Fruit fly (Drosophila melanogaster) whole organism, embryonic: ENCODE results near the gene CG34030.

ENCODE experiments used
- Adf1 ChIP-seq: fragments of 200-800 bp; sonication (Bioruptor generic); IDR thresholded peaks from 2 replicates; pipeline ENCODE4 v1.3.6; 2022; ENCODE audit warnings: missing biosample characterization, missing genetic modification characterization
- B-H1 ChIP-seq: fragments of 200-800 bp; sonication (Bioruptor generic); IDR thresholded peaks from 3 replicates; pipeline ENCODE4 v1.3.6; 2022; ENCODE audit warnings: missing biosample characterization, missing genetic modification characterization
- BtbVII ChIP-seq: fragments of 200-800 bp; sonication (Bioruptor generic); optimal IDR thresholded peaks from 3 replicates; lab custom pipeline; 2017; ENCODE audit warnings: missing biosample characterization, mild to moderate bottlenecking, missing genetic modification characterization
- Bteb2 ChIP-seq: fragments of 200-800 bp; sonication (Bioruptor generic); optimal IDR thresholded peaks from 2 replicates; lab custom pipeline; 2016; ENCODE audit warnings: missing biosample characterization, missing genetic modification characterization
- CG10267 ChIP-seq: fragments of 200-800 bp; sonication (Bioruptor generic); optimal IDR thresholded peaks from 2 replicates; lab custom pipeline; 2018; ENCODE audit warnings: missing biosample characterization, mild to moderate bottlenecking, missing genetic modification characterization, moderate library complexity
- CG10366 ChIP-seq: fragments of 200-800 bp; sonication (Bioruptor generic); IDR thresholded peaks from 2 replicates; pipeline ENCODE4 v1.3.6; 2022; ENCODE audit warnings: missing biosample characterization, missing genetic modification characterization
- CG10431 ChIP-seq: fragments of 200-800 bp; sonication (Bioruptor generic); optimal IDR thresholded peaks from 3 replicates; lab custom pipeline; 2018; ENCODE audit warnings: missing biosample characterization, mild to moderate bottlenecking, missing genetic modification characterization
- CG10565 ChIP-seq: fragments of 200-800 bp; sonication (Bioruptor generic); optimal IDR thresholded peaks from 3 replicates; lab custom pipeline; 2016; ENCODE audit warnings: missing biosample characterization, mild to moderate bottlenecking, missing genetic modification characterization
- CG13624 ChIP-seq: fragments of 200-800 bp; sonication (Bioruptor generic); optimal IDR thresholded peaks from 2 replicates; lab custom pipeline; 2016; ENCODE audit warnings: missing biosample characterization, missing genetic modification characterization
- CG14014 ChIP-seq: fragments of 200-800 bp; sonication (Bioruptor generic); IDR thresholded peaks from 2 replicates; pipeline ENCODE4 v1.3.6; 2022; ENCODE audit warnings: missing biosample characterization, missing genetic modification characterization
- CG15601 ChIP-seq: fragments of 200-800 bp; sonication (Bioruptor generic); optimal IDR thresholded peaks from 3 replicates; lab custom pipeline; 2019; ENCODE audit warnings: missing biosample characterization, mild to moderate bottlenecking, missing genetic modification characterization, moderate library complexity
- CG2199 ChIP-seq: fragments of 200-800 bp; sonication (Bioruptor generic); IDR thresholded peaks from 3 replicates; pipeline ENCODE4 v1.3.6; 2022; ENCODE audit warnings: missing biosample characterization, missing genetic modification characterization
- CG31224 ChIP-seq: fragments of 200-800 bp; sonication (Bioruptor generic); IDR thresholded peaks from 2 replicates; pipeline ENCODE4 v1.3.6; 2022; ENCODE audit warnings: missing biosample characterization, missing genetic modification characterization
- CG3838 ChIP-seq: fragments of 200-800 bp; sonication (Bioruptor generic); optimal IDR thresholded peaks from 3 replicates; lab custom pipeline; 2016; ENCODE audit warnings: missing biosample characterization, missing genetic modification characterization
- CG4404 ChIP-seq: fragments of 200-800 bp; sonication (Bioruptor generic); IDR thresholded peaks from 2 replicates; pipeline ENCODE4 v1.3.6; 2022; ENCODE audit warnings: missing biosample characterization, missing genetic modification characterization
- CG4730 ChIP-seq: fragments of 200-800 bp; sonication (Bioruptor generic); IDR thresholded peaks from 2 replicates; pipeline ENCODE4 v1.3.6; 2022; ENCODE audit warnings: missing biosample characterization, missing genetic modification characterization
- CG6683 ChIP-seq: fragments of 200-800 bp; sonication (Bioruptor generic); optimal IDR thresholded peaks from 2 replicates; lab custom pipeline; 2017; ENCODE audit warnings: missing biosample characterization, mild to moderate bottlenecking, missing genetic modification characterization, missing genetic modification reagents
- CG7357 ChIP-seq: fragments of 200-800 bp; sonication (Bioruptor generic); IDR thresholded peaks from 3 replicates; pipeline ENCODE4 v1.3.6; 2022; ENCODE audit warnings: missing biosample characterization, missing genetic modification characterization
- CG7839 ChIP-seq: fragments of 200-800 bp; sonication (Bioruptor generic); optimal IDR thresholded peaks from 3 replicates; lab custom pipeline; 2018; ENCODE audit warnings: missing biosample characterization, mild to moderate bottlenecking, missing genetic modification characterization, moderate library complexity
- CG8388 ChIP-seq: fragments of 200-800 bp; sonication (Bioruptor generic); optimal IDR thresholded peaks from 2 replicates; lab custom pipeline; 2019; ENCODE audit warnings: missing biosample characterization, mild to moderate bottlenecking, missing genetic modification characterization, moderate library complexity
- CG9215 ChIP-seq: fragments of 200-800 bp; sonication (Bioruptor generic); IDR thresholded peaks from 2 replicates; pipeline ENCODE4 v1.3.6; 2022; ENCODE audit warnings: missing biosample characterization, missing genetic modification characterization
- Dbx ChIP-seq: fragments of 200-800 bp; sonication (Bioruptor generic); IDR thresholded peaks from 3 replicates; pipeline ENCODE4 v1.3.6; 2022; ENCODE audit warnings: missing biosample characterization, missing genetic modification characterization
- Deaf1 ChIP-seq: fragments of 200-800 bp; optimal IDR thresholded peaks from 3 replicates; lab custom pipeline; 2019; ENCODE audit warnings: missing biosample characterization, mild to moderate bottlenecking, missing genetic modification characterization, moderate library complexity
- Doc2 ChIP-seq: fragments of 200-800 bp; sonication (Bioruptor generic); IDR thresholded peaks from 2 replicates; pipeline ENCODE4 v1.3.6; 2022; ENCODE audit warnings: missing biosample characterization, missing genetic modification characterization
- Drgx ChIP-seq: fragments of 200-800 bp; sonication (Bioruptor generic); IDR thresholded peaks from 2 replicates; pipeline ENCODE4 v1.3.6; 2022; ENCODE audit warnings: missing biosample characterization, missing genetic modification characterization
- Gug ChIP-seq: fragments of 200-800 bp; sonication (Bioruptor generic); IDR thresholded peaks from 4 replicates; pipeline ENCODE4 v1.3.6; 2022; ENCODE audit warnings: missing biosample characterization, missing genetic modification characterization
- Hey ChIP-seq: fragments of 200-800 bp; sonication (Bioruptor generic); optimal IDR thresholded peaks from 3 replicates; lab custom pipeline; 2018; ENCODE audit warnings: missing biosample characterization, mild to moderate bottlenecking, missing genetic modification characterization
- HmgZ ChIP-seq: fragments of 200-800 bp; sonication (Bioruptor generic); optimal IDR thresholded peaks from 2 replicates; lab custom pipeline; 2018; ENCODE audit warnings: missing biosample characterization, mild to moderate bottlenecking, missing genetic modification characterization
- Hmr ChIP-seq: fragments of 200-800 bp; sonication (Bioruptor generic); optimal IDR thresholded peaks from 3 replicates; lab custom pipeline; 2017; ENCODE audit warnings: mild to moderate bottlenecking, missing biosample characterization, missing genetic modification reagents, missing genetic modification characterization
- Lhr ChIP-seq: fragments of 200-800 bp; sonication (Bioruptor generic); optimal IDR thresholded peaks from 3 replicates; lab custom pipeline; 2017; ENCODE audit warnings: mild to moderate bottlenecking, missing biosample characterization, missing genetic modification reagents, missing genetic modification characterization
- Sry-β ChIP-seq: fragments of 200-800 bp; sonication (Bioruptor generic); optimal IDR thresholded peaks from 2 replicates; lab custom pipeline; 2018; ENCODE audit warnings: missing biosample characterization, mild to moderate bottlenecking, missing genetic modification characterization, moderate library complexity
- bab2 ChIP-seq: fragments of 200-800 bp; sonication (Bioruptor generic); optimal IDR thresholded peaks from 2 replicates; lab custom pipeline; 2016; ENCODE audit warnings: missing biosample characterization, missing genetic modification characterization
- cad ChIP-seq: fragments of >200 bp; optimal IDR thresholded peaks from 2 replicates; lab custom pipeline; 2017; ENCODE audit warnings: missing biosample characterization, missing genetic modification characterization
- dmrt99B ChIP-seq: fragments of 200-800 bp; sonication (Bioruptor generic); optimal IDR thresholded peaks from 2 replicates; lab custom pipeline; 2018; ENCODE audit warnings: missing biosample characterization, mild to moderate bottlenecking, missing genetic modification characterization, moderate library complexity
- esg ChIP-seq: fragments of 200-800 bp; sonication (Bioruptor generic); conservative IDR thresholded peaks from 2 replicates; pipeline ENCODE4 v1.3.6; 2022; ENCODE audit warnings: missing biosample characterization, missing genetic modification characterization
- ewg ChIP-seq: fragments of 200-800 bp; sonication (Bioruptor generic); optimal IDR thresholded peaks from 3 replicates; lab custom pipeline; 2017; ENCODE audit warnings: mild to moderate bottlenecking, missing biosample characterization, missing genetic modification reagents, missing genetic modification characterization
- fd102C ChIP-seq: fragments of 200-800 bp; sonication (Bioruptor generic); optimal IDR thresholded peaks from 2 replicates; lab custom pipeline; 2018; ENCODE audit warnings: missing biosample characterization, mild to moderate bottlenecking, missing genetic modification characterization, moderate library complexity
- fd64A ChIP-seq: fragments of 200-800 bp; sonication (Bioruptor generic); optimal IDR thresholded peaks from 3 replicates; lab custom pipeline; 2018; ENCODE audit warnings: missing biosample characterization, mild to moderate bottlenecking, missing genetic modification characterization
- her ChIP-seq: fragments of 200-800 bp; sonication (Bioruptor generic); optimal IDR thresholded peaks from 2 replicates; lab custom pipeline; 2016; ENCODE audit warnings: missing biosample characterization, missing genetic modification characterization
- jigr1 ChIP-seq: fragments of 200-800 bp; sonication (Bioruptor generic); IDR thresholded peaks from 3 replicates; pipeline ENCODE4 v1.3.6; 2022; ENCODE audit warnings: missing biosample characterization, missing genetic modification characterization
- lola ChIP-seq, 3 experiments: fragments of >200 bp in 2 of 3; fragments of 200-800 bp in 1 of 3; sonication (Bioruptor generic) in 1 of 3; optimal IDR thresholded peaks; 2 replicates each; lab custom pipeline; 2017 to 2019; ENCODE audit warnings: missing biosample characterization in 3 of 3, missing genetic modification characterization in 3 of 3, mild to moderate bottlenecking in 1 of 3, moderate library complexity in 1 of 3
- luna ChIP-seq: fragments of 200-800 bp; sonication (Bioruptor generic); optimal IDR thresholded peaks from 2 replicates; lab custom pipeline; 2016; ENCODE audit warnings: missing biosample characterization, missing genetic modification characterization
- oc ChIP-seq: fragments of 200-800 bp; sonication (Bioruptor generic); optimal IDR thresholded peaks from 2 replicates; lab custom pipeline; 2018; ENCODE audit warnings: missing biosample characterization, mild to moderate bottlenecking, missing genetic modification characterization, moderate library complexity
- pros ChIP-seq: fragments of 200-800 bp; sonication (Bioruptor generic); optimal IDR thresholded peaks from 3 replicates; lab custom pipeline; 2019; ENCODE audit warnings: missing biosample characterization, mild to moderate bottlenecking, missing genetic modification characterization, moderate library complexity
- pum ChIP-seq: fragments of 200-800 bp; sonication (Bioruptor generic); optimal IDR thresholded peaks from 2 replicates; lab custom pipeline; 2016; ENCODE audit warnings: missing biosample characterization, missing genetic modification characterization
- row ChIP-seq: fragments of 200-800 bp; sonication (Bioruptor generic); IDR thresholded peaks from 3 replicates; pipeline ENCODE4 v1.3.6; 2022; ENCODE audit warnings: missing biosample characterization, missing genetic modification characterization
- shn ChIP-seq: fragments of 200-800 bp; sonication (Bioruptor generic); optimal IDR thresholded peaks from 3 replicates; lab custom pipeline; 2016; ENCODE audit warnings: missing biosample characterization, missing genetic modification characterization
- sr ChIP-seq: fragments of 200-800 bp; sonication (Bioruptor generic); IDR thresholded peaks from 3 replicates; pipeline ENCODE4 v1.3.6; 2022; ENCODE audit warnings: missing biosample characterization, missing genetic modification characterization
- twi ChIP-seq: fragments of 200-800 bp; optimal IDR thresholded peaks from 2 replicates; lab custom pipeline; 2019; ENCODE audit warnings: missing biosample characterization, mild to moderate bottlenecking, missing genetic modification characterization, moderate library complexity
- tx ChIP-seq: fragments of 200-800 bp; sonication (Bioruptor generic); optimal IDR thresholded peaks from 2 replicates; lab custom pipeline; 2016; ENCODE audit warnings: missing biosample characterization, missing genetic modification characterization
- zen2 ChIP-seq: fragments of 200-800 bp; sonication (Bioruptor generic); IDR thresholded peaks from 3 replicates; pipeline ENCODE4 v1.3.6; 2022; ENCODE audit warnings: missing biosample characterization, missing genetic modification characterization; ENCODE audit not compliant: partially characterized antibody

Gene CG34030

dm6 chr3L:7090764-7091163 is 15.7 kb upstream of the CG34030 start (continued):
- TF ChIP-seq CG13624 (GFP tag; lab: Kevin White, UChicago), result peak; percentile 2
- peak; percentile 57; the same call in 1 of the 4 replicates for TF ChIP-seq Gug (GFP tag; lab: Robert Waterston, UW)
- TF ChIP-seq CG14014 (GFP tag; lab: Robert Waterston, UW), result peak; percentile 22; the same call in 1 of the 2 replicates
- TF ChIP-seq oc, result peak; percentile 17
- TF ChIP-seq pros, result no peak
- TF ChIP-seq Drgx (GFP tag; lab: Robert Waterston, UW), result peak; percentile 46; the same call in 1 of the 2 replicates
- TF ChIP-seq luna (GFP tag; lab: Kevin White, UChicago), result no peak
- TF ChIP-seq BtbVII, result peak; percentile 38
- no peak for TF ChIP-seq cad (GFP tag; lab: Kevin White, UChicago)
- peak; percentile 58 for TF ChIP-seq CG10366 (GFP tag; lab: Robert Waterston, UW)
- no peak for TF ChIP-seq Lhr
- TF ChIP-seq fd64A (GFP tag; lab: Kevin White, UChicago), result no peak
- TF ChIP-seq CG4730 (GFP tag; lab: Robert Waterston, UW), result peak; percentile 56
- peak; percentile 13; the same call in 1 of the 3 replicates for TF ChIP-seq sr
- no peak for TF ChIP-seq shn (GFP tag; lab: Kevin White, UChicago)
- TF ChIP-seq Bteb2 (GFP tag; lab: Kevin White, UChicago), result no peak
- TF ChIP-seq CG2199 (GFP tag; lab: Robert Waterston, UW), result peak; percentile 44; the same call in 1 of the 3 replicates
- TF ChIP-seq Dbx (GFP tag; lab: Robert Waterston, UW), result no peak
- TF ChIP-seq Hmr, result peak; percentile 48
- 0 out of 2 replicates have a peak, but pooled peaks have one; percentile 25 for TF ChIP-seq CG9215 (GFP tag; lab: Robert Waterston, UW)
- TF ChIP-seq CG31224 (GFP tag; lab: Robert Waterston, UW), result no peak
- peak; percentile 88 for TF ChIP-seq dmrt99B (tag; lab: Kevin White, UChicago)
- TF ChIP-seq Sry-β (GFP tag; lab: Kevin White, UChicago), result no peak
- TF ChIP-seq CG7839 (tag; lab: Kevin White, UChicago), result peak; percentile 69
- TF ChIP-seq CG15601 (tag; lab: Kevin White, UChicago), result no peak
- TF ChIP-seq tx (GFP tag; lab: Kevin White, UChicago), result peak; percentile 13
- TF ChIP-seq CG10431, result no peak
- TF ChIP-seq lola (GFP tag; optimal IDR thresholded peaks at IDR 0.05; lab: Kevin White, UChicago), result no peak
- peak; percentile 48 for TF ChIP-seq pum
- TF ChIP-seq HmgZ (tag; lab: Kevin White, UChicago), result no peak
- peak; percentile 2 for TF ChIP-seq ewg
- TF ChIP-seq CG4404 (GFP tag; lab: Robert Waterston, UW), result peak; percentile 47
- no peak for TF ChIP-seq Hey (tag; lab: Kevin White, UChicago)
- TF ChIP-seq CG8388 (GFP tag; lab: Kevin White, UChicago), result peak; percentile 58
- TF ChIP-seq her, result peak; percentile 24
- no peak for TF ChIP-seq Adf1 (GFP tag; lab: Robert Waterston, UW)
- TF ChIP-seq jigr1 (GFP tag; lab: Robert Waterston, UW), result peak; percentile 63; the same call in 1 of the 3 replicates
- peak; percentile 41 for TF ChIP-seq CG10267 (tag; lab: Kevin White, UChicago)
- peak; percentile 51 for TF ChIP-seq bab2 (GFP tag; lab: Kevin White, UChicago)
- TF ChIP-seq row (GFP tag; lab: Robert Waterston, UW), result peak; percentile 67
- no peak for TF ChIP-seq CG10565
- peak; percentile 24 for TF ChIP-seq Deaf1
- no peak for TF ChIP-seq Doc2 (GFP tag; lab: Robert Waterston, UW)
- TF ChIP-seq zen2 (GFP tag; lab: Robert Waterston, UW), result no peak
- no peak for TF ChIP-seq fd102C (GFP tag; lab: Kevin White, UChicago)
- TF ChIP-seq CG7357 (GFP tag; lab: Robert Waterston, UW), result peak; percentile 65; the same call in 2 of the 3 replicates
- peak; percentile 69 for TF ChIP-seq B-H1 (GFP tag; lab: Robert Waterston, UW)
- TF ChIP-seq CG3838 (GFP tag; lab: Kevin White, UChicago), result no peak
- TF ChIP-seq twi (tag; lab: Kevin White, UChicago), result no peak
- TF ChIP-seq CG6683 (GFP tag; lab: Kevin White, UChicago), result peak; percentile 24
- peak; percentile 57 for TF ChIP-seq esg (GFP tag; lab: Robert Waterston, UW)
